Fruit fly (Drosophila melanogaster): ENCODE measurements around the gene CG5151.

The CG5151 gene

DNA sequence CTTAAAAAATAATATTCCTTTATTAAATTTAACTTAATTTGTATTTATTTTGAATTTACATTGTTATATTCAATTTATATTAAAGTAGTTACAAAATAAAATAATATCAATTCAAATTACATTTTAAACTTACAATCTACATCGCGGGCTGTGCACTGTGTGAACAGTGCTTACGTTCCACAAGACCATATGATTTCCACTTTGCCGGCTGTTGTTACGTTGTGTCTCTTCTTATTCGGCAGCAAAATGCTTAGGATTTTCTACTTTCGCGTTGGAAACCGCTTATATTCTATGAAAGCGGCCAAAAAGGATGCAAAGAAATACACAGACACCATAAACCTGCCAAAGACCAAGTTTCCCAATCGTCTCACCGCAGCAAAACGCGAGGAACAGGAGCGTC lies 64.4 kb downstream of the CG5151 start, which contains the start of gene IleRS-m (continued):
- TF ChIP-seq CG9437 (GFP tag; optimal IDR thresholded peaks at IDR 0.05) (peak; percentile 98), CG17802 (tag; optimal IDR thresholded peaks at IDR 0.05) (peak; percentile 99), MESR4 (GFP tag; optimal IDR thresholded peaks at IDR 0.05) (peak; percentile 20), MBD-R2 (GFP tag; IDR thresholded peaks at IDR 0.05) (peak; percentile 76)

DNA sequence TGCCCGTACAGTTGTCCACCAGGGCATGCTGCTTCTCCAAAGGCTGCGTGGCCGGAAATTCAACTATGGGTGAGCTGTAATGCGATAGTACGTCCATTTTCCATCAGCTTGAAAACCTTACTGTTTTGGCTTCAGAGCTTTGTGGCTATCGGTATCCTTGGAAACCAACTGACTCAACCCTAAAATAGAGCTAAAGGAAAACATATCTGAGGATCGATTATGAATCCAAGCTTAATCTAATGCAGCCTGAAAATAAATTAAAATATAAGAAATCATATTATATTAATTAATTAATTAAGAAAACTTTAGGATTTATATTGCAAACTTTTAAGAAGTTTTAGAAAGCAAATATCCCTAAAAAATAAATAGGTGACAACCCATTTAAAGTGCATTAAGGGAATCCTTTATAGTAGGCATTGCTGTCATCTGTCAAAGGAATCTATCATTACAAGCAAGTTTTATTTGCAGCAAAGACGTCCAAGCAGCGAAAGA lies 67.1 kb downstream of the CG5151 start, which contains the start of the genes CG13074 and ATPsynbetaL:
Gene CG13074 (minus strand): TSS at position 101 of the 492 bp plus-strand sequence.
Gene ATPsynbetaL (plus strand): TSS at position 442 of the 492 bp plus-strand sequence.
- no peak for TF ChIP-seq CG12769 (tag; optimal IDR thresholded peaks at IDR 0.05)
- TF ChIP-seq CG18011 (GFP tag; optimal IDR thresholded peaks at IDR 0.05), result no peak

DNA sequence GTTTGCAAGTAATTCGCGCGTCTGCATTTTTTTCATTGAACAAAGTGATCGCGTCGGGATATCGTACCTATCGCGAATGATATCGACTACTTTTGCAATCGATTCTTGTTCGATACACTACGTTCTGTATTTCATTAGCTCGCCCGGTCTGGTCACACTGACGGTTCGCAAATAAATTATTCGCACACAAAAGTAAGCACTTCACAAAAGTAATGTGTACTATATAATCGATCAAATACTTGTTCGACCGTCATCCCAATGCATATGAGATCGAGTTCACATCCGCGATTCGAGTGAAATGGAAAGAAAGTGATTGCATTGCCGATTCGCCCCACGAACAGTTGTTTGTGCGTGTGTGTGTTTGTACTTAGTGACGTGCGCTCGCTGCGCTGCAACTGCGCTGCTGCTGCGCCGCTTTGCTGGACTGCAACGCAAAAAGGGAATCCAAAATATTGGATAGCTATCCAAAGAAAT lies 74.1 kb downstream of the CG5151 start, which contains the start of the genes CG5235 and ClC-c:
Gene CG5235 (minus strand): TSS at position 63 of the 474 bp plus-strand sequence.
Gene ClC-c (plus strand): TSS at position 125 of the 474 bp plus-strand sequence.
- TF ChIP-seq br (optimal IDR thresholded peaks at IDR 0.05), result no peak
- TF ChIP-seq mld (GFP tag; IDR thresholded peaks at IDR 0.05; ENCODE audit: partially characterized antibody), result peak; percentile 71; the same call in 1 of the 3 replicates
- peak; percentile 65 for TF ChIP-seq Dp (GFP tag; optimal IDR thresholded peaks at IDR 0.05)
- no peak for TF ChIP-seq CG1529 (GFP tag; optimal IDR thresholded peaks at IDR 0.05)
- TF ChIP-seq CG9932 (GFP tag; IDR thresholded peaks at IDR 0.05), result no peak
- no peak for TF ChIP-seq CG9215 (GFP tag; IDR thresholded peaks at IDR 0.05)
- TF ChIP-seq CG42726 (GFP tag; IDR thresholded peaks at IDR 0.05; ENCODE audit: partially characterized antibody), result peak; percentile 21; the same call in 1 of the 2 replicates
- peak; percentile 86; the same call in 2 of the 4 replicates for TF ChIP-seq chinmo (GFP tag; IDR thresholded peaks at IDR 0.05; ENCODE audit: partially characterized antibody)
- TF ChIP-seq pzg (GFP tag; optimal IDR thresholded peaks at IDR 0.05), result peak; percentile 84
- TF ChIP-seq gem (tag; optimal IDR thresholded peaks at IDR 0.05), result no peak
- no peak for TF ChIP-seq nau (GFP tag; optimal IDR thresholded peaks at IDR 0.05)
- peak; percentile 55 for TF ChIP-seq CG17186 (GFP tag; optimal IDR thresholded peaks at IDR 0.05)
- no peak for TF ChIP-seq CG2889 (GFP tag; IDR thresholded peaks at IDR 0.05)
- TF ChIP-seq Fer3 (tag; optimal IDR thresholded peaks at IDR 0.05), result no peak
- TF ChIP-seq Atf6 (GFP tag; IDR thresholded peaks at IDR 0.05), result 0 out of 2 replicates have a peak, but pooled peaks have one; percentile 34
- peak; percentile 79 for TF ChIP-seq Med (GFP tag)
- TF ChIP-seq gro (GFP tag; optimal IDR thresholded peaks at IDR 0.05), result peak; percentile 25
- peak; percentile 79 for TF ChIP-seq BEAF-32 (GFP tag; optimal IDR thresholded peaks at IDR 0.05)
- peak; percentile 88 for TF ChIP-seq CG13287 (GFP tag; IDR thresholded peaks at IDR 0.05; ENCODE audit: partially characterized antibody)
- peak; percentile 38 for TF ChIP-seq Fer1 (GFP tag; optimal IDR thresholded peaks at IDR 0.05)
- TF ChIP-seq CG14667 (GFP tag; IDR thresholded peaks at IDR 0.05), result no peak
- TF ChIP-seq Nf-YB (GFP tag; optimal IDR thresholded peaks at IDR 0.05), result no peak
- TF ChIP-seq MBD-R2 (GFP tag; IDR thresholded peaks at IDR 0.05), result peak; percentile 56
- no peak for TF ChIP-seq HHEX (GFP tag; optimal IDR thresholded peaks at IDR 0.05)
- TF ChIP-seq hb (GFP tag; IDR thresholded peaks at IDR 0.05; ENCODE audit: partially characterized antibody), result peak; percentile 78
- peak; percentile 74 for TF ChIP-seq vnd (GFP tag; IDR thresholded peaks at IDR 0.05; ENCODE audit: partially characterized antibody)
- TF ChIP-seq CG34422 (GFP tag; IDR thresholded peaks at IDR 0.05), result peak; percentile 23; the same call in 1 of the 3 replicates
- no peak for TF ChIP-seq Deaf1 (tag; optimal IDR thresholded peaks at IDR 0.05)
- TF ChIP-seq Bgb (GFP tag; IDR thresholded peaks at IDR 0.05; ENCODE audit: partially characterized antibody), result peak; percentile 85
- peak; percentile 78 for TF ChIP-seq E2f2 (GFP tag; IDR thresholded peaks at IDR 0.05)
- TF ChIP-seq CG4617 (GFP tag; optimal IDR thresholded peaks at IDR 0.05; ENCODE audit: borderline replicate concordance), result peak; percentile 92
- peak in 1 of 3 experiments; percentile 46 for TF ChIP-seq Stat92E (GFP tag; optimal IDR thresholded peaks at IDR 0.05)
- no peak for TF ChIP-seq Dip2 (GFP tag; IDR thresholded peaks at IDR 0.05)
- TF ChIP-seq CG8924 (tag; optimal IDR thresholded peaks at IDR 0.05), result peak; percentile 36
- TF ChIP-seq Bdp1 (GFP tag; optimal IDR thresholded peaks at IDR 0.05), result no peak
- peak; percentile 7; the same call in 1 of the 3 replicates for TF ChIP-seq row (GFP tag; IDR thresholded peaks at IDR 0.05)
- TF ChIP-seq inv (GFP tag; IDR thresholded peaks at IDR 0.05; ENCODE audit: partially characterized antibody), result peak; percentile 74
- no peak for TF ChIP-seq Aef1 (GFP tag; IDR thresholded peaks at IDR 0.05)
- TF ChIP-seq tna (GFP tag; IDR thresholded peaks at IDR 0.05; ENCODE audit: partially characterized antibody), result peak; percentile 86
